Fruit fly (Drosophila melanogaster) whole organism, embryonic: ENCODE data around the gene Gr64f.

Experiments
- ATbp ChIP-seq: fragments of 200-800 bp; sonication (Bioruptor generic); optimal IDR thresholded peaks from 2 replicates; lab custom pipeline; 2017; ENCODE audit warnings: missing biosample characterization, mild to moderate bottlenecking, missing genetic modification characterization, missing genetic modification reagents
- Ada2b ChIP-seq: fragments of 200-800 bp; sonication (Bioruptor generic); IDR thresholded peaks from 2 replicates; pipeline ENCODE4 v1.3.6; 2022; ENCODE audit warnings: missing biosample characterization, missing genetic modification characterization
- Atf6 ChIP-seq: fragments of 200-800 bp; sonication (Bioruptor generic); IDR thresholded peaks from 2 replicates; pipeline ENCODE4 v1.3.6; 2022; ENCODE audit warnings: missing biosample characterization, missing genetic modification characterization
- CG10565 ChIP-seq: fragments of 200-800 bp; sonication (Bioruptor generic); optimal IDR thresholded peaks from 3 replicates; lab custom pipeline; 2016; ENCODE audit warnings: missing biosample characterization, mild to moderate bottlenecking, missing genetic modification characterization
- CG11696 ChIP-seq: fragments of 200-800 bp; sonication (Bioruptor generic); IDR thresholded peaks from 2 replicates; pipeline ENCODE4 v1.3.6; 2022; ENCODE audit warnings: missing biosample characterization, missing genetic modification characterization
- CG12219 ChIP-seq: fragments of 200-800 bp; sonication (Bioruptor generic); optimal IDR thresholded peaks from 3 replicates; lab custom pipeline; 2018; ENCODE audit warnings: missing biosample characterization, mild to moderate bottlenecking, missing genetic modification characterization
- CG15011 ChIP-seq: fragments of 200-800 bp; sonication (Bioruptor generic); optimal IDR thresholded peaks from 3 replicates; lab custom pipeline; 2018; ENCODE audit warnings: missing biosample characterization, mild to moderate bottlenecking, missing genetic modification characterization
- CG15696 ChIP-seq: fragments of 200-800 bp; sonication (Bioruptor generic); optimal IDR thresholded peaks from 2 replicates; lab custom pipeline; 2019; ENCODE audit warnings: missing biosample characterization, mild to moderate bottlenecking, missing genetic modification characterization, moderate library complexity
- CG16863 ChIP-seq: fragments of 200-800 bp; sonication (Bioruptor generic); optimal IDR thresholded peaks from 3 replicates; lab custom pipeline; 2016; ENCODE audit warnings: missing biosample characterization, missing genetic modification characterization
- CG2889 ChIP-seq: fragments of 200-800 bp; sonication (Bioruptor generic); IDR thresholded peaks from 3 replicates; pipeline ENCODE4 v1.3.6; 2022; ENCODE audit warnings: missing biosample characterization, missing genetic modification characterization
- CG3065 ChIP-seq: fragments of 200-800 bp; sonication (Bioruptor generic); optimal IDR thresholded peaks from 2 replicates; lab custom pipeline; 2016; ENCODE audit warnings: missing biosample characterization, missing genetic modification characterization
- CG31441 ChIP-seq: fragments of 200-800 bp; sonication (Bioruptor generic); IDR thresholded peaks from 2 replicates; pipeline ENCODE4 v1.3.6; 2022; ENCODE audit warnings: missing biosample characterization, missing genetic modification characterization
- CG3281 ChIP-seq: fragments of 200-800 bp; sonication (Bioruptor generic); optimal IDR thresholded peaks from 3 replicates; lab custom pipeline; 2017; ENCODE audit warnings: missing biosample characterization, mild to moderate bottlenecking, missing genetic modification characterization
- CG34422 ChIP-seq: fragments of 200-800 bp; sonication (Bioruptor generic); IDR thresholded peaks from 3 replicates; pipeline ENCODE4 v1.3.6; 2022; ENCODE audit warnings: missing biosample characterization, missing genetic modification characterization
- CG3726 ChIP-seq: fragments of 200-800 bp; sonication (Bioruptor generic); IDR thresholded peaks from 3 replicates; pipeline ENCODE4, ENCODE4 v1.3.6; 2022; ENCODE audit warnings: missing biosample characterization, missing genetic modification characterization
- CG4820 ChIP-seq: fragments of 200-800 bp; sonication (Bioruptor generic); optimal IDR thresholded peaks from 3 replicates; lab custom pipeline; 2016; ENCODE audit warnings: missing biosample characterization, missing genetic modification characterization
- CG5953 ChIP-seq: fragments of 200-800 bp; sonication (Bioruptor generic); IDR thresholded peaks from 2 replicates; pipeline ENCODE4 v1.3.6; 2022; ENCODE audit warnings: missing biosample characterization, missing genetic modification characterization
- CG7745 ChIP-seq: fragments of 200-800 bp; sonication (Bioruptor generic); optimal IDR thresholded peaks from 2 replicates; lab custom pipeline; 2018; ENCODE audit warnings: missing biosample characterization, mild to moderate bottlenecking, missing genetic modification characterization, moderate library complexity
- CG8281 ChIP-seq: fragments of 200-800 bp; sonication (Bioruptor generic); optimal IDR thresholded peaks from 2 replicates; lab custom pipeline; 2018; ENCODE audit warnings: missing biosample characterization, mild to moderate bottlenecking, missing genetic modification characterization, moderate library complexity
- CG8765 ChIP-seq: fragments of 200-800 bp; sonication (Bioruptor generic); IDR thresholded peaks from 2 replicates; pipeline ENCODE4 v1.3.6; 2022; ENCODE audit warnings: missing biosample characterization, missing genetic modification characterization
- CG8924 ChIP-seq: fragments of 200-800 bp; optimal IDR thresholded peaks from 3 replicates; lab custom pipeline; 2019; ENCODE audit warnings: missing biosample characterization, mild to moderate bottlenecking, missing genetic modification characterization, moderate library complexity
- CHES-1-like ChIP-seq: fragments of 200-800 bp; sonication (Bioruptor generic); optimal IDR thresholded peaks from 2 replicates; lab custom pipeline; 2016; ENCODE audit warnings: missing biosample characterization, missing genetic modification characterization
- Dfd ChIP-seq, 2 experiments: fragments of >200 bp; optimal IDR thresholded peaks; 2 replicates each; lab custom pipeline; 2017; ENCODE audit warnings: missing biosample characterization in 2 of 2, missing genetic modification characterization in 2 of 2
- Dll ChIP-seq: fragments of 200-800 bp; sonication (Bioruptor generic); IDR thresholded peaks from 4 replicates; pipeline ENCODE4 v1.3.6; 2022; ENCODE audit warnings: missing biosample characterization, missing genetic modification characterization; ENCODE audit not compliant: partially characterized antibody
- Doc2 ChIP-seq: fragments of 200-800 bp; sonication (Bioruptor generic); IDR thresholded peaks from 2 replicates; pipeline ENCODE4 v1.3.6; 2022; ENCODE audit warnings: missing biosample characterization, missing genetic modification characterization
- Doc3 ChIP-seq: fragments of 200-800 bp; sonication (Bioruptor generic); IDR thresholded peaks from 3 replicates; pipeline ENCODE4 v1.3.6; 2022; ENCODE audit warnings: missing biosample characterization, missing genetic modification characterization; ENCODE audit not compliant: partially characterized antibody
- Gsc ChIP-seq: fragments of 200-800 bp; sonication (Bioruptor generic); IDR thresholded peaks from 2 replicates; pipeline ENCODE4 v1.3.6; 2022; ENCODE audit warnings: missing biosample characterization, missing genetic modification characterization
- Hey ChIP-seq: fragments of 200-800 bp; sonication (Bioruptor generic); optimal IDR thresholded peaks from 3 replicates; lab custom pipeline; 2018; ENCODE audit warnings: missing biosample characterization, mild to moderate bottlenecking, missing genetic modification characterization
- Lhr ChIP-seq: fragments of 200-800 bp; sonication (Bioruptor generic); optimal IDR thresholded peaks from 3 replicates; lab custom pipeline; 2017; ENCODE audit warnings: mild to moderate bottlenecking, missing biosample characterization, missing genetic modification reagents, missing genetic modification characterization
- NC2β ChIP-seq: fragments of 200-800 bp; sonication (Bioruptor generic); optimal IDR thresholded peaks from 2 replicates; lab custom pipeline; 2016; ENCODE audit warnings: missing biosample characterization, missing genetic modification characterization
- Ravus ChIP-seq: fragments of 200-800 bp; sonication (Bioruptor generic); IDR thresholded peaks from 2 replicates; pipeline ENCODE4 v1.3.6; 2022; ENCODE audit warnings: missing biosample characterization, missing genetic modification characterization
- Usf ChIP-seq: fragments of 200-800 bp; sonication (Bioruptor generic); optimal IDR thresholded peaks from 2 replicates; lab custom pipeline; 2017; ENCODE audit warnings: missing genotype, missing biosample characterization, missing genetic modification characterization
- Xbp1 ChIP-seq: fragments of 200-800 bp; sonication (Bioruptor generic); optimal IDR thresholded peaks from 3 replicates; lab custom pipeline; 2016; ENCODE audit warnings: missing biosample characterization, mild to moderate bottlenecking, missing genetic modification characterization
- aop ChIP-seq: fragments of 200-800 bp; sonication (Bioruptor generic); IDR thresholded peaks from 2 replicates; pipeline ENCODE4 v1.3.6; 2022; ENCODE audit warnings: missing biosample characterization, missing genetic modification characterization
- ase ChIP-seq: fragments of 200-800 bp; sonication (Bioruptor generic); IDR thresholded peaks from 3 replicates; pipeline ENCODE4 v1.3.6; 2022; ENCODE audit warnings: missing biosample characterization, missing genetic modification characterization
- ash1 ChIP-seq: fragments of 200-800 bp; sonication (Bioruptor generic); optimal IDR thresholded peaks from 2 replicates; lab custom pipeline; 2018; ENCODE audit warnings: missing biosample characterization, mild to moderate bottlenecking, missing genetic modification characterization
- bcd ChIP-seq: fragments of 200-800 bp; sonication (Bioruptor generic); optimal IDR thresholded peaks from 2 replicates; lab custom pipeline; 2017; ENCODE audit warnings: missing biosample characterization, mild to moderate bottlenecking, missing genetic modification characterization
- croc ChIP-seq: fragments of 200-800 bp; sonication (Bioruptor generic); conservative IDR thresholded peaks from 3 replicates; pipeline ENCODE4 v1.3.6; 2022; ENCODE audit warnings: missing biosample characterization, missing genetic modification characterization
- fd96Cb ChIP-seq: fragments of 200-800 bp; sonication (Bioruptor generic); optimal IDR thresholded peaks from 2 replicates; lab custom pipeline; 2018; ENCODE audit warnings: missing biosample characterization, mild to moderate bottlenecking, missing genetic modification characterization, moderate library complexity
- gcm2 ChIP-seq: fragments of 200-800 bp; sonication (Bioruptor generic); optimal IDR thresholded peaks from 2 replicates; lab custom pipeline; 2016; ENCODE audit warnings: missing biosample characterization, missing genetic modification characterization
- lbe ChIP-seq: fragments of 200-800 bp; sonication (Bioruptor generic); optimal IDR thresholded peaks from 2 replicates; lab custom pipeline; 2016; ENCODE audit warnings: missing biosample characterization, mild to moderate bottlenecking, missing genetic modification characterization
- pb ChIP-seq: fragments of 200-800 bp; sonication (Bioruptor generic); optimal IDR thresholded peaks from 3 replicates; lab custom pipeline; 2016; ENCODE audit warnings: missing biosample characterization, missing genetic modification characterization
- psq ChIP-seq: fragments of 200-800 bp; sonication (Bioruptor generic); optimal IDR thresholded peaks from 2 replicates; lab custom pipeline; 2017; ENCODE audit warnings: missing biosample characterization, missing genetic modification characterization
- sens-2 ChIP-seq: fragments of 200-800 bp; sonication (Bioruptor generic); IDR thresholded peaks from 2 replicates; pipeline ENCODE4 v1.3.6; 2022; ENCODE audit warnings: missing biosample characterization, missing genetic modification characterization
- slbo ChIP-seq: fragments of 200-800 bp; sonication (Bioruptor generic); IDR thresholded peaks from 2 replicates; pipeline ENCODE4 v1.3.6; 2022; ENCODE audit warnings: missing biosample characterization, missing genetic modification characterization
- sr ChIP-seq: fragments of 200-800 bp; sonication (Bioruptor generic); IDR thresholded peaks from 3 replicates; pipeline ENCODE4 v1.3.6; 2022; ENCODE audit warnings: missing biosample characterization, missing genetic modification characterization
- stwl ChIP-seq: fragments of 200-800 bp; sonication (Bioruptor generic); optimal IDR thresholded peaks from 3 replicates; lab custom pipeline; 2018; ENCODE audit warnings: missing biosample characterization, mild to moderate bottlenecking, missing genetic modification characterization, moderate library complexity
- tna ChIP-seq: fragments of 200-800 bp; sonication (Bioruptor generic); IDR thresholded peaks from 2 replicates; pipeline ENCODE4 v1.3.6; 2022; ENCODE audit warnings: missing biosample characterization, missing genetic modification characterization; ENCODE audit not compliant: partially characterized antibody
- tx ChIP-seq: fragments of 200-800 bp; sonication (Bioruptor generic); optimal IDR thresholded peaks from 2 replicates; lab custom pipeline; 2016; ENCODE audit warnings: missing biosample characterization, missing genetic modification characterization
- zfh2 ChIP-seq: fragments of 200-800 bp; sonication (Bioruptor generic); optimal IDR thresholded peaks from 2 replicates; lab custom pipeline; 2016; ENCODE audit warnings: missing biosample characterization, missing genetic modification characterization

Gr64f gene

dm6 chr3L:4070221-4070995 is 34.8 kb downstream of the Gr64f start (continued):
- TF ChIP-seq CG3065 (peak; percentile 65), gcm2 (peak; percentile 74), CG8765 (GFP tag; lab: Robert Waterston, UW) (peak; percentile 65), lbe (GFP tag; lab: Kevin White, UChicago) (peak; percentile 96), CG3726 (GFP tag; lab: Robert Waterston, UW) (peak; percentile 89), Xbp1 (peak; percentile 92), slbo (peak; percentile 97), ATbp (peak; percentile 76), CG4820 (GFP tag; lab: Kevin White, UChicago) (peak; percentile 78), psq (GFP tag; lab: Kevin White, UChicago) (peak; percentile 41), Dll (GFP tag; lab: Robert Waterston, UW) (no peak), CG31441 (GFP tag; lab: Robert Waterston, UW) (peak; percentile 80), ash1 (GFP tag; lab: Kevin White, UChicago) (no peak), CG8281 (tag; lab: Kevin White, UChicago) (peak; percentile 62), CHES-1-like (GFP tag; lab: Kevin White, UChicago) (peak; percentile 91), CG15696 (tag; lab: Kevin White, UChicago) (peak; percentile 18), tx (GFP tag; lab: Kevin White, UChicago) (peak; percentile 85), Ravus (GFP tag; lab: Robert Waterston, UW) (peak; percentile 85), CG2889 (peak; percentile 88), NC2β (GFP tag; lab: Kevin White, UChicago) (peak; percentile 77), croc (GFP tag; lab: Robert Waterston, UW) (peak; percentile 76), ase (GFP tag; lab: Robert Waterston, UW) (peak; percentile 89), zfh2 (GFP tag; lab: Kevin White, UChicago) (peak; percentile 94), stwl (no peak), fd96Cb (tag; lab: Kevin White, UChicago) (peak; percentile 82), Hey (tag; lab: Kevin White, UChicago) (peak; percentile 6), Lhr (GFP tag; lab: Kevin White, UChicago) (peak; percentile 53), Atf6 (GFP tag; lab: Robert Waterston, UW) (peak; percentile 95), Dfd (GFP tag; optimal IDR thresholded peaks at IDR 0.05; lab: Kevin White, UChicago) (no peak), Doc3 (GFP tag; lab: Robert Waterston, UW) (no peak), sr (GFP tag; lab: Robert Waterston, UW) (peak; percentile 79; the same call in 2 of the 3 replicates), tna (GFP tag; lab: Robert Waterston, UW) (no peak), CG16863 (GFP tag; lab: Kevin White, UChicago) (peak; percentile 88), Usf (GFP tag; lab: Kevin White, UChicago) (peak; percentile 80), CG3281 (GFP tag; lab: Kevin White, UChicago) (peak; percentile 79), CG34422 (GFP tag; lab: Robert Waterston, UW) (peak; percentile 88), Doc2 (GFP tag; lab: Robert Waterston, UW) (peak; percentile 60; the same call in 1 of the 2 replicates), CG7745 (tag; lab: Kevin White, UChicago) (no peak), CG11696 (GFP tag; lab: Robert Waterston, UW) (peak; percentile 71), pb (peak; percentile 88), CG5953 (GFP tag; lab: Robert Waterston, UW) (peak; percentile 94), Gsc (GFP tag; lab: Robert Waterston, UW) (peak; percentile 75), aop (GFP tag; lab: Robert Waterston, UW) (peak; percentile 70; the same call in 1 of the 2 replicates), bcd (GFP tag; lab: Kevin White, UChicago) (peak; percentile 89), sens-2 (peak; percentile 88), CG15011 (GFP tag; lab: Kevin White, UChicago) (peak; percentile 73), CG10565 (GFP tag; lab: Kevin White, UChicago) (peak; percentile 46), CG8924 (tag; lab: Kevin White, UChicago) (peak; percentile 81), CG12219 (peak; percentile 88), Ada2b (GFP tag; lab: Robert Waterston, UW) (peak; percentile 95)
